Fruit fly (Drosophila melanogaster) whole organism, pupa: ENCODE measurements around the gene mnb.
A peak's percentile ranks its signal among the peaks of the same experiment; 100 is the strongest.
"Not testable (repeated sequence)": the region's sequence is repeated elsewhere in the genome, so short reads cannot be mapped to it uniquely, and the experiment has no call there.

Experiments used
- CG10348 ChIP-seq: fragments of 200-800 bp; sonication (Bioruptor generic); IDR thresholded peaks from 2 replicates; pipeline ENCODE4 v1.3.6; 2022; ENCODE audit warnings: missing biosample characterization, missing genetic modification characterization
- CG12605 ChIP-seq: fragments of 200-800 bp; sonication (Bioruptor generic); IDR thresholded peaks from 2 replicates; pipeline ENCODE4 v1.3.6; 2022; ENCODE audit warnings: missing biosample characterization, missing genetic modification characterization
- CG13204 ChIP-seq: fragments of 200-800 bp; sonication (Bioruptor generic); optimal IDR thresholded peaks from 2 replicates; lab custom pipeline; 2018; ENCODE audit warnings: missing biosample characterization, mild to moderate bottlenecking, missing genetic modification characterization, moderate library complexity
- CG14655 ChIP-seq: fragments of 200-800 bp; sonication (Bioruptor generic); optimal IDR thresholded peaks from 3 replicates; lab custom pipeline; 2017; ENCODE audit warnings: mild to moderate bottlenecking, missing biosample characterization, missing genetic modification reagents, missing genetic modification characterization
- CG15710 ChIP-seq: fragments of 200-800 bp; sonication (Bioruptor generic); optimal IDR thresholded peaks from 2 replicates; lab custom pipeline; 2018; ENCODE audit warnings: missing biosample characterization, mild to moderate bottlenecking, missing genetic modification characterization, moderate library complexity
- CG17806 ChIP-seq: fragments of 200-800 bp; sonication (Bioruptor generic); optimal IDR thresholded peaks from 2 replicates; lab custom pipeline; 2018; ENCODE audit warnings: missing biosample characterization, mild to moderate bottlenecking, missing genetic modification characterization, moderate library complexity
- CG32121 ChIP-seq: fragments of 200-800 bp; sonication (Bioruptor generic); IDR thresholded peaks from 2 replicates; pipeline ENCODE4 v1.3.6; 2022; ENCODE audit warnings: missing biosample characterization, missing genetic modification characterization
- CG34367 ChIP-seq: fragments of 200-800 bp; sonication (Bioruptor generic); optimal IDR thresholded peaks from 2 replicates; lab custom pipeline; 2018; ENCODE audit warnings: missing biosample characterization, mild to moderate bottlenecking, missing genetic modification characterization
- CG4496 ChIP-seq: fragments of 200-800 bp; sonication (Bioruptor generic); IDR thresholded peaks from 3 replicates; pipeline ENCODE4 v1.3.6; 2022; ENCODE audit warnings: missing biosample characterization, missing genetic modification characterization
- CG8159 ChIP-seq: fragments of 200-800 bp; sonication (Bioruptor generic); optimal IDR thresholded peaks from 3 replicates; lab custom pipeline; 2018; ENCODE audit warnings: missing biosample characterization, mild to moderate bottlenecking, missing genetic modification characterization, moderate library complexity
- CG8301 ChIP-seq: fragments of 200-800 bp; sonication (Bioruptor generic); optimal IDR thresholded peaks from 2 replicates; lab custom pipeline; 2018; ENCODE audit warnings: missing biosample characterization, mild to moderate bottlenecking, missing genetic modification characterization
- CG9948 ChIP-seq: fragments of 200-800 bp; sonication (Bioruptor generic); optimal IDR thresholded peaks from 2 replicates; lab custom pipeline; 2018; ENCODE audit warnings: missing biosample characterization, mild to moderate bottlenecking, missing genetic modification characterization, moderate library complexity
- D1 ChIP-seq: fragments of 200-800 bp; sonication (Bioruptor generic); optimal IDR thresholded peaks from 2 replicates; lab custom pipeline; 2018; ENCODE audit warnings: missing biosample characterization, mild to moderate bottlenecking, missing genetic modification characterization, moderate library complexity
- EcR ChIP-seq: fragments of 200-800 bp; sonication (Bioruptor generic); optimal IDR thresholded peaks from 3 replicates; lab custom pipeline; 2019; ENCODE audit warnings: missing biosample characterization, missing genetic modification characterization, mild to moderate bottlenecking, moderate library complexity, missing genetic modification reagents
- Ets98B ChIP-seq: fragments of 200-800 bp; sonication (Bioruptor generic); IDR thresholded peaks from 2 replicates; pipeline ENCODE4 v1.3.6; 2022; ENCODE audit warnings: missing biosample characterization, missing genetic modification characterization
- Pif1A ChIP-seq: fragments of 200-800 bp; sonication (Bioruptor generic); optimal IDR thresholded peaks from 3 replicates; lab custom pipeline; 2016; ENCODE audit warnings: missing biosample characterization, missing genetic modification characterization
- Pif1B ChIP-seq: fragments of 200-800 bp; sonication (Bioruptor generic); optimal IDR thresholded peaks from 3 replicates; lab custom pipeline; 2016; ENCODE audit warnings: missing biosample characterization, missing genetic modification characterization
- Snoo ChIP-seq: fragments of 200-800 bp; sonication (Bioruptor generic); optimal IDR thresholded peaks from 3 replicates; lab custom pipeline; 2017; ENCODE audit warnings: missing biosample characterization, mild to moderate bottlenecking, missing genetic modification characterization, inconsistent platforms
- fd96Ca ChIP-seq: fragments of 200-800 bp; sonication (Bioruptor generic); IDR thresholded peaks from 3 replicates; pipeline ENCODE4 v1.3.6; 2022; ENCODE audit warnings: missing biosample characterization, missing genetic modification characterization
- gl ChIP-seq: fragments of 200-800 bp; sonication (Bioruptor generic); optimal IDR thresholded peaks from 2 replicates; lab custom pipeline; 2018; ENCODE audit warnings: missing biosample characterization, mild to moderate bottlenecking, missing genetic modification characterization
- rn ChIP-seq: fragments of 200-800 bp; sonication (Bioruptor generic); IDR thresholded peaks from 2 replicates; pipeline ENCODE4 v1.3.6; 2022; ENCODE audit warnings: missing biosample characterization, missing genetic modification characterization

Gene mnb

dm6 chrX:17912514-17912913, 25.5 kb upstream of the mnb start:
- TF ChIP-seq CG4496 (GFP tag; lab: Robert Waterston, UW), result peak; percentile 42; the same call in 1 of the 3 replicates
- TF ChIP-seq CG17806 (tag; lab: Kevin White, UChicago), result no peak

dm6 chrX:17910941-17911703, 24.1 kb upstream of the mnb start, which contains the start of gene CG6847:
CG6847 (plus strand) TSS chrX:17911462.
- TF ChIP-seq CG17806 (tag; lab: Kevin White, UChicago) (peak; percentile 50), EcR (no peak), fd96Ca (GFP tag; lab: Robert Waterston, UW) (peak; percentile 75; the same call in 2 of the 3 replicates), D1 (tag; lab: Kevin White, UChicago) (no peak), CG8159 (peak; percentile 64), CG14655 (GFP tag; lab: Kevin White, UChicago) (peak; percentile 44), CG9948 (peak; percentile 83), Pif1B (peak; percentile 69), CG13204 (GFP tag; lab: Kevin White, UChicago) (peak; percentile 34), CG34367 (peak; percentile 64), rn (GFP tag; lab: Robert Waterston, UW) (peak; percentile 34; the same call in 1 of the 2 replicates), CG12605 (GFP tag; lab: Robert Waterston, UW) (peak; percentile 43; the same call in 1 of the 2 replicates), CG8301 (tag; lab: Kevin White, UChicago) (peak; percentile 41), CG32121 (peak; percentile 48), CG10348 (GFP tag; lab: Robert Waterston, UW) (no peak), CG15710 (tag; lab: Kevin White, UChicago) (peak; percentile 71), gl (no peak), Ets98B (GFP tag; lab: Robert Waterston, UW) (peak; percentile 64), CG4496 (GFP tag; lab: Robert Waterston, UW) (peak; percentile 49; the same call in 2 of the 3 replicates), Snoo (tag; lab: Kevin White, UChicago) (peak; percentile 58), Pif1A (GFP tag; lab: Kevin White, UChicago) (peak; percentile 57)

dm6 chrX:17910606-17910940, 23.6 kb upstream of the mnb start:
- TF ChIP-seq CG4496 (GFP tag; lab: Robert Waterston, UW) (0 out of 3 replicates have a peak, but pooled peaks have one; percentile 27), D1 (tag; lab: Kevin White, UChicago) (no peak)
- TF ChIP-seq, all 21 proteins: peak for 1

dm6 chrX:17907184-17908006, 20.4 kb upstream of the mnb start, which contains the start of the genes CG7772 and Vps4:
CG7772 (minus strand) TSS chrX:17907261.
Vps4 (plus strand) TSS chrX:17907692.
- no peak for TF ChIP-seq CG32121
- TF ChIP-seq CG4496 (GFP tag; lab: Robert Waterston, UW), result no peak
- TF ChIP-seq CG10348 (GFP tag; lab: Robert Waterston, UW), result no peak
- TF ChIP-seq gl, result no peak
- no peak for TF ChIP-seq CG8159
- no peak for TF ChIP-seq CG17806 (tag; lab: Kevin White, UChicago)
- no peak for TF ChIP-seq EcR
- TF ChIP-seq CG34367, result no peak
- TF ChIP-seq CG15710 (tag; lab: Kevin White, UChicago), result no peak
- TF ChIP-seq CG14655 (GFP tag; lab: Kevin White, UChicago), result no peak
- TF ChIP-seq Pif1A (GFP tag; lab: Kevin White, UChicago), result no peak

dm6 chrX:17899402-17899801, 12.4 kb upstream of the mnb start, which contains the start of gene Gss2:
Gss2 (plus strand) TSS chrX:17899702.
- TF ChIP-seq Ets98B (GFP tag; lab: Robert Waterston, UW); CG13204 (GFP tag; lab: Kevin White, UChicago); D1 (tag; lab: Kevin White, UChicago): not testable (repeated sequence)

dm6 chrX:17889247-17889646, 2.2 kb upstream of the mnb start, which contains the start of gene Gss1:
Gss1 (plus strand) TSS chrX:17889547.
- TF ChIP-seq CG15710 (tag; lab: Kevin White, UChicago); rn (GFP tag; lab: Robert Waterston, UW); CG8159: not testable (repeated sequence)

dm6 chrX:17887877-17888276, 855 bp upstream of the mnb start, which contains the start of gene CG6788:
CG6788 (plus strand) TSS chrX:17888177.
- no peak for TF ChIP-seq CG34367
- no peak for TF ChIP-seq gl
- TF ChIP-seq CG17806 (tag; lab: Kevin White, UChicago), result no peak
- TF ChIP-seq Ets98B (GFP tag; lab: Robert Waterston, UW), result no peak
- TF ChIP-seq CG8301 (tag; lab: Kevin White, UChicago), result no peak
- no peak for TF ChIP-seq CG14655 (GFP tag; lab: Kevin White, UChicago)
- no peak for TF ChIP-seq CG4496 (GFP tag; lab: Robert Waterston, UW)
- no peak for TF ChIP-seq fd96Ca (GFP tag; lab: Robert Waterston, UW)
- TF ChIP-seq CG8159, result no peak
- TF ChIP-seq CG32121, result no peak
- TF ChIP-seq Snoo (tag; lab: Kevin White, UChicago), result no peak
- TF ChIP-seq CG15710 (tag; lab: Kevin White, UChicago), result no peak
- no peak for TF ChIP-seq CG12605 (GFP tag; lab: Robert Waterston, UW)
- TF ChIP-seq D1 (tag; lab: Kevin White, UChicago), result no peak
- no peak for TF ChIP-seq rn (GFP tag; lab: Robert Waterston, UW)
- TF ChIP-seq EcR, result no peak
- TF ChIP-seq CG9948, result no peak
- no peak for TF ChIP-seq CG10348 (GFP tag; lab: Robert Waterston, UW)
